Fruit fly (Drosophila melanogaster) whole organism, embryonic: Measurements from ENCODE around the gene CG8671.
A peak's percentile ranks its signal among the peaks of the same experiment; 100 is the strongest.

ENCODE experiments used
- ATbp ChIP-seq: fragments of 200-800 bp; sonication (Bioruptor generic); optimal IDR thresholded peaks from 2 replicates; lab custom pipeline; 2017; ENCODE audit warnings: missing biosample characterization, mild to moderate bottlenecking, missing genetic modification characterization, missing genetic modification reagents
- Bdp1 ChIP-seq: fragments of 200-800 bp; sonication (Bioruptor generic); optimal IDR thresholded peaks from 3 replicates; lab custom pipeline; 2016; ENCODE audit warnings: missing biosample characterization, missing genetic modification characterization
- CG1233 ChIP-seq: fragments of 200-800 bp; sonication (Bioruptor generic); optimal IDR thresholded peaks from 4 replicates; lab custom pipeline; 2018; ENCODE audit warnings: missing biosample characterization, mild to moderate bottlenecking, missing genetic modification characterization
- CG1603 ChIP-seq: fragments of 200-800 bp; sonication (Bioruptor generic); optimal IDR thresholded peaks from 2 replicates; lab custom pipeline; 2019; ENCODE audit warnings: missing biosample characterization, mild to moderate bottlenecking, missing genetic modification characterization, moderate library complexity
- CG17186 ChIP-seq: fragments of 200-800 bp; sonication (Bioruptor generic); optimal IDR thresholded peaks from 3 replicates; lab custom pipeline; 2017; ENCODE audit warnings: missing biosample characterization, missing genetic modification reagents, missing genetic modification characterization
- CG17361 ChIP-seq: fragments of 200-800 bp; sonication (Bioruptor generic); IDR thresholded peaks from 3 replicates; pipeline ENCODE4 v1.3.6; 2022; ENCODE audit warnings: missing biosample characterization, missing genetic modification characterization
- CG2875 ChIP-seq: fragments of 200-800 bp; sonication (Bioruptor generic); optimal IDR thresholded peaks from 2 replicates; lab custom pipeline; 2017; ENCODE audit warnings: missing biosample characterization, mild to moderate bottlenecking, missing genetic modification characterization, missing genetic modification reagents
- CG6175 ChIP-seq: fragments of 200-800 bp; sonication (Bioruptor generic); IDR thresholded peaks from 3 replicates; pipeline ENCODE4 v1.3.6; 2022; ENCODE audit warnings: missing biosample characterization, missing genetic modification characterization
- CoRest ChIP-seq: fragments of 200-800 bp; sonication (Bioruptor generic); optimal IDR thresholded peaks from 3 replicates; lab custom pipeline; 2018; ENCODE audit warnings: missing biosample characterization, mild to moderate bottlenecking, missing genetic modification characterization, moderate library complexity
- ERR ChIP-seq: fragments of 200-800 bp; sonication (Bioruptor generic); optimal IDR thresholded peaks from 2 replicates; lab custom pipeline; 2016; ENCODE audit warnings: missing biosample characterization, missing genetic modification characterization
- Fer3 ChIP-seq: fragments of 200-800 bp; sonication (Bioruptor generic); optimal IDR thresholded peaks from 2 replicates; lab custom pipeline; 2018; ENCODE audit warnings: missing biosample characterization, mild to moderate bottlenecking, missing genetic modification characterization, moderate library complexity
- Mad ChIP-seq: fragments of 200-800 bp; sonication (Bioruptor generic); optimal IDR thresholded peaks from 2 replicates; lab custom pipeline; 2016; ENCODE audit warnings: missing biosample characterization, missing genetic modification characterization
- Mrtf ChIP-seq: fragments of 200-800 bp; sonication (Bioruptor generic); IDR thresholded peaks from 3 replicates; pipeline ENCODE4 v1.3.6; 2022; ENCODE audit warnings: missing biosample characterization, missing genetic modification characterization
- NC2α ChIP-seq: fragments of 200-800 bp; sonication (Bioruptor generic); optimal IDR thresholded peaks from 2 replicates; lab custom pipeline; 2016; ENCODE audit warnings: missing biosample characterization, missing genetic modification characterization
- Pdp1 ChIP-seq, 2 experiments: fragments of 200-800 bp; sonication (Bioruptor generic); optimal IDR thresholded peaks; 3 replicates each; lab custom pipeline; 2016; ENCODE audit warnings: missing biosample characterization in 2 of 2, missing genetic modification characterization in 2 of 2, mild to moderate bottlenecking in 1 of 2, moderate library complexity in 1 of 2
- Taf1 ChIP-seq: fragments of 200-800 bp; sonication (Bioruptor generic); IDR thresholded peaks from 2 replicates; pipeline ENCODE4 v1.3.6; 2022; ENCODE audit warnings: missing biosample characterization, missing genetic modification characterization
- Xrp1 ChIP-seq: fragments of 200-800 bp; sonication (Bioruptor generic); IDR thresholded peaks from 2 replicates; pipeline ENCODE4 v1.3.6; 2022; ENCODE audit warnings: missing biosample characterization, missing genetic modification characterization
- bowl ChIP-seq: fragments of 200-800 bp; sonication (Bioruptor generic); IDR thresholded peaks from 2 replicates; pipeline ENCODE4 v1.3.6; 2022; ENCODE audit warnings: missing biosample characterization, missing genetic modification characterization
- chinmo ChIP-seq: fragments of 200-800 bp; sonication (Bioruptor generic); IDR thresholded peaks from 4 replicates; pipeline ENCODE4 v1.3.6; 2022; ENCODE audit warnings: missing biosample characterization, missing genetic modification characterization; ENCODE audit not compliant: partially characterized antibody
- cwo ChIP-seq: fragments of 200-800 bp; sonication (Bioruptor generic); optimal IDR thresholded peaks from 3 replicates; lab custom pipeline; 2017; ENCODE audit warnings: missing biosample characterization, missing genetic modification characterization, mild to moderate bottlenecking, moderate library complexity, missing genetic modification reagents
- en ChIP-seq: fragments of 200-800 bp; sonication (Bioruptor generic); optimal IDR thresholded peaks from 2 replicates; lab custom pipeline; 2016; ENCODE audit warnings: missing biosample characterization, missing genetic modification characterization
- grau ChIP-seq: fragments of 200-800 bp; optimal IDR thresholded peaks from 3 replicates; lab custom pipeline; 2019; ENCODE audit warnings: missing biosample characterization, mild to moderate bottlenecking, missing genetic modification characterization, moderate library complexity
- ham ChIP-seq: fragments of 200-800 bp; sonication (Bioruptor generic); IDR thresholded peaks from 2 replicates; pipeline ENCODE4 v1.3.6; 2022; ENCODE audit warnings: missing biosample characterization, missing genetic modification characterization
- hth ChIP-seq: fragments of >200 bp; optimal IDR thresholded peaks from 2 replicates; lab custom pipeline; 2017; ENCODE audit warnings: inconsistent platforms
- lab ChIP-seq: fragments of 200-800 bp; sonication (Bioruptor generic); optimal IDR thresholded peaks from 3 replicates; lab custom pipeline; 2017; ENCODE audit warnings: missing biosample characterization, missing genetic modification characterization, mild to moderate bottlenecking, moderate library complexity, missing genetic modification reagents
- mam ChIP-seq: fragments of 200-800 bp; sonication (Bioruptor generic); optimal IDR thresholded peaks from 3 replicates; lab custom pipeline; 2016; ENCODE audit warnings: missing biosample characterization, missing genetic modification characterization
- nerfin-2 ChIP-seq: fragments of 200-800 bp; sonication (Bioruptor generic); IDR thresholded peaks from 2 replicates; pipeline ENCODE4 v1.3.6; 2022; ENCODE audit warnings: missing biosample characterization, missing genetic modification characterization; ENCODE audit not compliant: partially characterized antibody
- pita ChIP-seq: fragments of 200-800 bp; sonication (Bioruptor generic); optimal IDR thresholded peaks from 2 replicates; lab custom pipeline; 2017; ENCODE audit warnings: missing biosample characterization, mild to moderate bottlenecking, missing genetic modification characterization
- pros ChIP-seq: fragments of 200-800 bp; sonication (Bioruptor generic); optimal IDR thresholded peaks from 3 replicates; lab custom pipeline; 2019; ENCODE audit warnings: missing biosample characterization, mild to moderate bottlenecking, missing genetic modification characterization, moderate library complexity
- pzg ChIP-seq: fragments of 200-800 bp; sonication (Bioruptor generic); optimal IDR thresholded peaks from 3 replicates; lab custom pipeline; 2018; ENCODE audit warnings: missing biosample characterization, mild to moderate bottlenecking, missing genetic modification characterization, moderate library complexity
- ro ChIP-seq: fragments of 200-800 bp; sonication (Bioruptor generic); IDR thresholded peaks from 2 replicates; pipeline ENCODE4 v1.3.6; 2022; ENCODE audit warnings: missing biosample characterization, missing genetic modification characterization
- salm ChIP-seq: fragments of 200-800 bp; sonication (Bioruptor generic); optimal IDR thresholded peaks from 2 replicates; lab custom pipeline; 2018; ENCODE audit warnings: missing biosample characterization, mild to moderate bottlenecking, missing genetic modification characterization
- sens ChIP-seq: fragments of 200-800 bp; sonication (Bioruptor generic); peaks from one replicate; lab custom pipeline; 2016; ENCODE audit warnings: missing biosample characterization, missing genetic modification characterization
- shn ChIP-seq: fragments of 200-800 bp; sonication (Bioruptor generic); optimal IDR thresholded peaks from 3 replicates; lab custom pipeline; 2016; ENCODE audit warnings: missing biosample characterization, missing genetic modification characterization
- vfl ChIP-seq: fragments of 200-800 bp; sonication (Bioruptor generic); optimal IDR thresholded peaks from 2 replicates; lab custom pipeline; 2016; ENCODE audit warnings: missing biosample characterization, missing genetic modification characterization
- zen2 ChIP-seq: fragments of 200-800 bp; sonication (Bioruptor generic); IDR thresholded peaks from 3 replicates; pipeline ENCODE4 v1.3.6; 2022; ENCODE audit warnings: missing biosample characterization, missing genetic modification characterization; ENCODE audit not compliant: partially characterized antibody

The CG8671 gene

dm6 chr2L:21310427-21311199 lies 47.9 kb downstream of the CG8671 start, which contains the start of gene crc (continued):
- TF ChIP-seq ERR (GFP tag; lab: Kevin White, UChicago), result no peak
- no peak for TF ChIP-seq pita
- TF ChIP-seq CoRest (tag; lab: Kevin White, UChicago), result no peak
- peak; percentile 74; the same call in 1 of the 4 replicates for TF ChIP-seq chinmo
- no peak for TF ChIP-seq hth (lab: Kevin White, UChicago)
- no peak for TF ChIP-seq en
- no peak for TF ChIP-seq NC2α (GFP tag; lab: Kevin White, UChicago)
- 0 out of 2 replicates have a peak, but pooled peaks have one; percentile 17 for TF ChIP-seq nerfin-2 (GFP tag; lab: Robert Waterston, UW)
- peak; percentile 56 for TF ChIP-seq pzg (GFP tag; lab: Kevin White, UChicago)
- no peak for TF ChIP-seq vfl (GFP tag; lab: Kevin White, UChicago)
- no peak for TF ChIP-seq Mrtf (GFP tag; lab: Robert Waterston, UW)
- no peak for TF ChIP-seq Fer3
- TF ChIP-seq shn (GFP tag; lab: Kevin White, UChicago), result no peak
- no peak for TF ChIP-seq ham (GFP tag; lab: Robert Waterston, UW)
- no peak for TF ChIP-seq CG1233 (GFP tag; lab: Kevin White, UChicago)
- no peak for TF ChIP-seq salm (tag; lab: Kevin White, UChicago)
- TF ChIP-seq Taf1 (GFP tag; lab: Robert Waterston, UW), result no peak; the same call in 1 of the 2 replicates
- peak; percentile 21 for TF ChIP-seq pros (GFP tag; lab: Kevin White, UChicago)
- TF ChIP-seq Bdp1, result no peak
- TF ChIP-seq CG2875 (GFP tag; lab: Kevin White, UChicago), result no peak
- peak; percentile 29 for TF ChIP-seq CG17186 (GFP tag; lab: Kevin White, UChicago)
- no peak for TF ChIP-seq ATbp
- TF ChIP-seq bowl (GFP tag; lab: Robert Waterston, UW), result no peak

- TF ChIP-seq cwo (GFP tag; lab: Kevin White, UChicago), result peak; percentile 7
- no peak for TF ChIP-seq CG1603 (tag; lab: Kevin White, UChicago)
- 0 out of 3 replicates have a peak, but pooled peaks have one; percentile 70 for TF ChIP-seq CG6175 (GFP tag; lab: Robert Waterston, UW)
- 0 out of 2 replicates have a peak, but pooled peaks have one; percentile 3 for TF ChIP-seq Xrp1 (GFP tag; lab: Robert Waterston, UW)
- TF ChIP-seq ro (GFP tag; lab: Robert Waterston, UW), result no peak
- TF ChIP-seq bowl (GFP tag; lab: Robert Waterston, UW), result no peak
- peak in 1 of 2 experiments; percentile 73 for TF ChIP-seq Pdp1 (GFP tag; optimal IDR thresholded peaks at IDR 0.05; lab: Kevin White, UChicago)
- no peak for TF ChIP-seq zen2 (GFP tag; lab: Robert Waterston, UW)
- TF ChIP-seq Mad (GFP tag; lab: Kevin White, UChicago), result no peak
- peak; percentile 64 for TF ChIP-seq grau (tag; lab: Kevin White, UChicago)
- peak; percentile 81 for TF ChIP-seq sens (GFP tag; lab: Kevin White, UChicago)
- no peak for TF ChIP-seq CG17361 (GFP tag; lab: Robert Waterston, UW)
- TF ChIP-seq mam (GFP tag; lab: Kevin White, UChicago), result no peak
- peak; percentile 12 for TF ChIP-seq lab (GFP tag; lab: Kevin White, UChicago)
Measured at dm6 chr2L:21311200-21311689, 48.5 kb downstream of the CG8671 start.
